Worm (Caenorhabditis elegans) whole organism, L2 larva: ENCODE data around the gene gsto-2.

Experiments used
- C34F6.9 ChIP-seq: fragments of 150-350 bp; optimal IDR thresholded peaks from 2 replicates; lab custom pipeline; 2014; ENCODE audit warnings: missing biosample characterization, missing genetic modification characterization
- F13H6.1 ChIP-seq: sonication (generic microtip); optimal IDR thresholded peaks from 2 replicates; lab custom pipeline; 2016; ENCODE audit warnings: missing genetic modification characterization, missing compliant biosample characterization
- R02D3.7 ChIP-seq: fragments of 150-350 bp; optimal IDR thresholded peaks from 2 replicates; lab custom pipeline; 2014; ENCODE audit warnings: missing biosample characterization, missing genetic modification characterization
- ZK546.5 ChIP-seq: sonication (generic microtip); optimal IDR thresholded peaks from 2 replicates; lab custom pipeline; 2017; ENCODE audit warnings: missing biosample characterization, missing genetic modification characterization
- aly-2 ChIP-seq: fragments of 150-350 bp; optimal IDR thresholded peaks from 2 replicates; lab custom pipeline; 2014; ENCODE audit warnings: missing biosample characterization, missing genetic modification characterization
- ama-1 ChIP-seq: fragments of 150-350 bp; optimal IDR thresholded peaks from 2 replicates; lab custom pipeline; 2018; ENCODE audit warnings: inconsistent platforms
- blmp-1 ChIP-seq: sonication (generic microtip); optimal IDR thresholded peaks from 2 replicates; lab custom pipeline; 2017; ENCODE audit warnings: missing genetic modification characterization, mild to moderate bottlenecking, missing compliant biosample characterization, antibody characterized with exemption, moderate library complexity; ENCODE audit not compliant: insufficient read depth
- ceh-16 ChIP-seq: fragments of 150-350 bp; optimal IDR thresholded peaks from 2 replicates; lab custom pipeline; 2014; ENCODE audit warnings: missing biosample characterization, missing genetic modification characterization
- crh-2 ChIP-seq: sonication (generic microtip); optimal IDR thresholded peaks from 2 replicates; lab custom pipeline; 2017; ENCODE audit warnings: missing biosample characterization, missing genetic modification characterization
- dmd-4 ChIP-seq: sonication (generic microtip); optimal IDR thresholded peaks from 2 replicates; lab custom pipeline; 2017; ENCODE audit warnings: missing biosample characterization, missing genetic modification characterization
- egl-27 ChIP-seq: sonication (generic microtip); optimal IDR thresholded peaks from 3 replicates; lab custom pipeline; 2017; ENCODE audit warnings: missing biosample characterization, missing genetic modification reagents, missing genetic modification characterization
- elt-1 ChIP-seq: fragments of 150-350 bp; optimal IDR thresholded peaks from 2 replicates; lab custom pipeline; 2014; ENCODE audit warnings: missing biosample characterization, missing genetic modification characterization
- elt-3 ChIP-seq: sonication (generic microtip); optimal IDR thresholded peaks from 2 replicates; lab custom pipeline; 2017; ENCODE audit warnings: missing biosample characterization, missing genetic modification characterization
- fos-1 ChIP-seq: fragments of 150-350 bp; optimal IDR thresholded peaks from 2 replicates; lab custom pipeline; 2014; ENCODE audit warnings: missing biosample characterization, missing genetic modification characterization
- gmeb-1 ChIP-seq: fragments of 150-350 bp; optimal IDR thresholded peaks from 2 replicates; lab custom pipeline; 2014; ENCODE audit warnings: missing biosample characterization, missing genetic modification characterization
- lin-11 ChIP-seq: fragments of 150-350 bp; sonication (generic microtip); optimal IDR thresholded peaks from 2 replicates; lab custom pipeline; 2014; ENCODE audit warnings: missing biosample characterization, missing genetic modification characterization, inconsistent platforms, mixed read lengths
- lin-13 ChIP-seq: fragments of 150-350 bp; optimal IDR thresholded peaks from 2 replicates; lab custom pipeline; 2014; ENCODE audit warnings: missing biosample characterization, missing genetic modification reagents, missing genetic modification characterization
- lsy-2 ChIP-seq, 2 experiments: fragments of 150-350 bp in 1 of 2; sonication (generic microtip) in 1 of 2; optimal IDR thresholded peaks; 2 replicates each; lab custom pipeline; 2014 to 2017; ENCODE audit warnings: missing biosample characterization in 2 of 2, missing genetic modification characterization in 2 of 2
- mdl-1 ChIP-seq, 2 experiments: fragments of 150-350 bp in 1 of 2; sonication (generic microtip) in 1 of 2; optimal IDR thresholded peaks; 2 replicates each; lab custom pipeline; 2017; ENCODE audit warnings: missing biosample characterization in 2 of 2, missing genetic modification characterization in 2 of 2
- nhr-10 ChIP-seq: sonication (generic microtip); optimal IDR thresholded peaks from 2 replicates; lab custom pipeline; 2017; ENCODE audit warnings: missing biosample characterization, missing genetic modification characterization
- nhr-11 ChIP-seq: fragments of 150-350 bp; optimal IDR thresholded peaks from 2 replicates; lab custom pipeline; 2014; ENCODE audit warnings: missing biosample characterization, missing genetic modification characterization
- nhr-12 ChIP-seq: fragments of 150-350 bp; optimal IDR thresholded peaks from 2 replicates; lab custom pipeline; 2014; ENCODE audit warnings: missing biosample characterization, missing genetic modification characterization
- nhr-129 ChIP-seq: fragments of 150-350 bp; optimal IDR thresholded peaks from 2 replicates; lab custom pipeline; 2014; ENCODE audit warnings: missing biosample characterization, missing genetic modification characterization
- nhr-21 ChIP-seq: fragments of 150-350 bp; optimal IDR thresholded peaks from 2 replicates; lab custom pipeline; 2014; ENCODE audit warnings: missing biosample characterization, missing genetic modification characterization
- nhr-23 ChIP-seq: fragments of 150-350 bp; optimal IDR thresholded peaks from 2 replicates; lab custom pipeline; 2014; ENCODE audit warnings: missing biosample characterization, missing genetic modification reagents, missing genetic modification characterization
- nhr-237 ChIP-seq: fragments of 150-350 bp; optimal IDR thresholded peaks from 2 replicates; lab custom pipeline; 2014; ENCODE audit warnings: missing biosample characterization, missing genetic modification characterization
- nhr-25 ChIP-seq: fragments of 150-350 bp; sonication (generic microtip); optimal IDR thresholded peaks from 3 replicates; lab custom pipeline; 2014; ENCODE audit warnings: missing biosample characterization, missing genetic modification characterization
- nhr-6 ChIP-seq: fragments of 150-350 bp; optimal IDR thresholded peaks from 2 replicates; lab custom pipeline; 2014; ENCODE audit warnings: missing biosample characterization, missing genetic modification characterization
- nhr-77 ChIP-seq: fragments of 150-350 bp; optimal IDR thresholded peaks from 2 replicates; lab custom pipeline; 2014; ENCODE audit warnings: missing biosample characterization, missing genetic modification characterization
- peb-1 ChIP-seq: fragments of 150-350 bp; optimal IDR thresholded peaks from 2 replicates; lab custom pipeline; 2014; ENCODE audit warnings: missing biosample characterization, missing genetic modification characterization
- sem-4 ChIP-seq: fragments of 150-350 bp; optimal IDR thresholded peaks from 2 replicates; lab custom pipeline; 2014; ENCODE audit warnings: missing biosample characterization, missing genetic modification reagents, missing genetic modification characterization
- skn-1 ChIP-seq: sonication (generic microtip); optimal IDR thresholded peaks from 2 replicates; lab custom pipeline; 2017; ENCODE audit warnings: missing biosample characterization, missing genetic modification characterization
- sma-3 ChIP-seq: sonication (generic microtip); optimal IDR thresholded peaks from 2 replicates; lab custom pipeline; 2016; ENCODE audit warnings: missing genetic modification reagents, missing genetic modification characterization, missing compliant biosample characterization
- sma-9 ChIP-seq, 2 experiments: fragments of 150-350 bp in 1 of 2; sonication (generic microtip) in 1 of 2; optimal IDR thresholded peaks; 2 replicates each; lab custom pipeline; 2014 to 2016; ENCODE audit warnings: missing genetic modification characterization in 2 of 2, mild to moderate bottlenecking in 1 of 2, missing biosample characterization in 1 of 2, missing compliant biosample characterization in 1 of 2, missing genetic modification reagents in 1 of 2, moderate library complexity in 1 of 2
- snpc-4 ChIP-seq: fragments of 150-350 bp; optimal IDR thresholded peaks from 2 replicates; lab custom pipeline; 2014; ENCODE audit warnings: missing biosample characterization, missing genetic modification characterization
- unc-39 ChIP-seq: fragments of 150-350 bp; optimal IDR thresholded peaks from 2 replicates; lab custom pipeline; 2014; ENCODE audit warnings: missing biosample characterization, missing genetic modification characterization
- unc-55 ChIP-seq: fragments of 150-350 bp; sonication (generic microtip); optimal IDR thresholded peaks from 3 replicates; lab custom pipeline; 2014; ENCODE audit warnings: missing biosample characterization, missing genetic modification reagents, missing genetic modification characterization
- unc-62 ChIP-seq: fragments of 150-350 bp; optimal IDR thresholded peaks from 2 replicates; lab custom pipeline; 2014; ENCODE audit warnings: missing biosample characterization, missing genetic modification reagents, missing genetic modification characterization
- ztf-1 ChIP-seq: fragments of 200-800 bp; sonication (Bioruptor generic); conservative IDR thresholded peaks from 2 replicates; pipeline ENCODE4 v1.3.6; 2022; ENCODE audit warnings: missing genetic modification characterization, missing compliant biosample characterization
- ztf-11 ChIP-seq: sonication (generic microtip); optimal IDR thresholded peaks from 2 replicates; lab custom pipeline; 2017; ENCODE audit warnings: missing biosample characterization, missing genetic modification characterization
- ztf-4 ChIP-seq: fragments of 150-350 bp; optimal IDR thresholded peaks from 2 replicates; lab custom pipeline; 2014; ENCODE audit warnings: missing biosample characterization, missing genetic modification characterization

The gsto-2 gene

DNA sequence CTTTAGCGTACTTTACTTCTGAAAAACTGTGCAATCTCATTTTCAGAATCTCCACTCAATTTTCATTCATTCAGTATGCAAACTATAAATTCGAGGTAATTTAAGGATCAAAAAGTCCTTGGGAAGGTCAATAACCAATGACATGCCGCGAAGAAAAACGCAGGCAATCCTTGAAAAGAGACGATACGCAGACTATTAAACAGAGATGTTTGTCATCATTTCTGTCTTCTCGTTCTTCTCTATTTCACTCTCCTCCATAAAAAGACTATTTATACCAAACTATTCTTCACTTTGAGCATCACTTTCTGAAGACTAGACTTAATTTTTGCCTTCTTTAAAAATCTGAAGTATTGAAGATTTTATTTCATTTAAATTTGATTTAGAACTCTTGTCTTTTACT is 2.4 kb upstream of the gsto-2 start, which contains the start of gene C02D5.4 (continued):
- TF ChIP-seq nhr-10 (tag; lab: Kevin White, UChicago) (no peak), lsy-2 (tag; optimal IDR thresholded peaks at IDR 0.05; lab: Kevin White, UChicago) (no peak), nhr-23 (no peak), ztf-11 (tag; lab: Kevin White, UChicago) (no peak), nhr-129 (peak; percentile 22), egl-27 (tag; lab: Kevin White, UChicago) (no peak), ceh-16 (tag; lab: Kevin White, UChicago) (no peak), F13H6.1 (no peak), sma-3 (GFP tag; lab: Kevin White, UChicago) (no peak), sem-4 (tag; lab: Kevin White, UChicago) (no peak), fos-1 (peak; percentile 40), C34F6.9 (peak; percentile 30), elt-1 (no peak), ama-1 (no peak), mdl-1 (tag; optimal IDR thresholded peaks at IDR 0.05; lab: Kevin White, UChicago) (no peak), lin-11 (tag; lab: Kevin White, UChicago) (no peak)

DNA sequence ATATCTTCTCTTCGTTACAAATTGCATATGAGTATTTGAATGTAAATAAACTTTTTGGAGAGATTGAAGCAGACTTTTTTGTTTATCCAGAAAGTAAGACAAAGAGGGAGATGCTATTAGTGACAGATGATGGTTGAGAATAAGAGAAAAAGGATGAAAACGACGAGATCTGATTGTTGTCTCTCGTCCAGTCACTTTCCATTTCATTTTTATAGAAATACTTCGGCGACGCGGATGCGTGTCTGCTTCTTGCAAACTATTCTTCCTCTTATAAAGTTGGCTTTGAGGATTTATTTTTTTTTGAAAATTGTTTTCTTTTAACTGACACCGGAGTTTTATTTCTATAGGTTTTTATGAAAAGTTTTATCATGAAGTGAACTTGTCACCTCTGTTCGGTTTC is 1.1 kb downstream of the gsto-2 start:
- TF ChIP-seq blmp-1: peak; percentile 74
- TF ChIP-seq ztf-4 (tag; lab: Kevin White, UChicago): no peak

DNA sequence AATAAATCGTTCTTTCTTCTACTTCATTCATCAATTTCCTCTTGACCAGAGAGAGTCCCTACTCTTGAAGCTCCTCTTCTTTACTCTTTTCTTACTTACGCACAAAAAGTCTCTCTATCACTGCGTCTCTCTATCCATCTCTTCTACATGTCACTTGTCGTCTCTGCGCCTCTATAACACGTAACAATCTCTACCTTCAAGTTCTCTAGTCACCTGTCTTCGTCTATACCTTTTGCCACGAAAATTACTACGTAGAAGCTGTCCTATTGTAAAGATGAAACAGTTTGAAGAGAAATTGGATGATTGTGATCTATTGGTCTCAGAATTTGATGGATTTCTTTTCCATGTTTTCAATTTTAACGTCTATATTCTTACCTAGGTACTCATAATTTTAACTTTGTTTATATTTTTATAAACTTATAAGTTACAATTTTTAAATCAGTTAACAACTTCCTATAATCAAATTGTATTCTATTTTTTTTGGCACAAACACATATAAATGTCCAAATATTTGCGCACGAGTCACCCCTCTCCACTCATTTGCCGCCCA is 2.3 kb downstream of the gsto-2 start, which contains the start of gene C02D5.2:
Gene C02D5.2 (plus strand): TSS at position 500 of the 550 bp plus-strand sequence.
- TF ChIP-seq elt-1 (no peak), nhr-11 (tag; lab: Kevin White, UChicago) (no peak), lin-13 (GFP tag; lab: Kevin White, UChicago) (no peak), elt-3 (tag; lab: Kevin White, UChicago) (no peak), nhr-12 (tag; lab: Kevin White, UChicago) (no peak), sem-4 (tag; lab: Kevin White, UChicago) (no peak), dmd-4 (tag; lab: Kevin White, UChicago) (no peak), C34F6.9 (peak; percentile 64), aly-2 (no peak), ztf-1 (GFP tag; lab: Robert Waterston, UW) (no peak), sma-3 (GFP tag; lab: Kevin White, UChicago) (no peak), nhr-6 (no peak), nhr-10 (tag; lab: Kevin White, UChicago) (no peak), nhr-129 (peak; percentile 72), egl-27 (tag; lab: Kevin White, UChicago) (peak; percentile 1), unc-55 (peak; percentile 23), lsy-2 (tag; optimal IDR thresholded peaks at IDR 0.05; lab: Kevin White, UChicago) (peak in 1 of 2 experiments; percentile 70), nhr-23 (no peak), sma-9 (GFP tag; optimal IDR thresholded peaks at IDR 0.05; lab: Kevin White, UChicago) (peak; percentile 52), sma-9 (tag; optimal IDR thresholded peaks at IDR 0.05; lab: Kevin White, UChicago) (no peak), nhr-21 (no peak), R02D3.7 (no peak), blmp-1 (peak; percentile 11), nhr-237 (tag; lab: Kevin White, UChicago) (no peak), snpc-4 (tag; lab: Kevin White, UChicago) (no peak), unc-62 (GFP tag; lab: Kevin White, UChicago) (no peak), ceh-16 (tag; lab: Kevin White, UChicago) (no peak), nhr-77 (tag; lab: Kevin White, UChicago) (no peak), ztf-11 (tag; lab: Kevin White, UChicago) (no peak), skn-1 (tag; lab: Kevin White, UChicago) (no peak), ztf-4 (tag; lab: Kevin White, UChicago) (no peak), unc-39 (no peak), nhr-25 (no peak), peb-1 (tag; lab: Kevin White, UChicago) (no peak), gmeb-1 (no peak), lin-11 (tag; lab: Kevin White, UChicago) (no peak), mdl-1 (tag; optimal IDR thresholded peaks at IDR 0.05; lab: Kevin White, UChicago) (no peak), F13H6.1 (peak; percentile 47), fos-1 (peak; percentile 45), ZK546.5 (tag; lab: Kevin White, UChicago) (no peak), crh-2 (peak; percentile 78)
